Worm (Caenorhabditis elegans) whole organism, young adult: Measurements from ENCODE around the gene F23D12.1.

Source experiments
- B0261.1 ChIP-seq: sonication (generic microtip); optimal IDR thresholded peaks from 2 replicates; lab custom pipeline; 2016; ENCODE audit warnings: mild to moderate bottlenecking, missing genetic modification characterization, moderate library complexity, missing compliant biosample characterization
- C06A6.2 ChIP-seq: fragments of 200-800 bp; sonication (Bioruptor generic); conservative IDR thresholded peaks from 2 replicates; pipeline ENCODE4 v1.3.6; 2022; ENCODE audit warnings: missing genetic modification characterization, missing compliant biosample characterization
- D2030.7 ChIP-seq: fragments of 200-800 bp; sonication (Bioruptor generic); IDR thresholded peaks from 2 replicates; pipeline ENCODE4 v1.3.6; 2022; ENCODE audit warnings: missing genetic modification reagents, missing genetic modification characterization, missing compliant biosample characterization
- F23B12.7 ChIP-seq: sonication (generic microtip); optimal IDR thresholded peaks from 2 replicates; lab custom pipeline; 2017; ENCODE audit warnings: missing genetic modification characterization, mild to moderate bottlenecking, missing compliant biosample characterization, antibody characterized with exemption, moderate library complexity; ENCODE audit not compliant: insufficient read depth
- F33H1.4 ChIP-seq: fragments of 200-800 bp; sonication (Bioruptor generic); IDR thresholded peaks from 2 replicates; pipeline ENCODE4 v1.3.6; 2022; ENCODE audit warnings: missing genetic modification reagents, missing genetic modification characterization, missing compliant biosample characterization
- Y79H2A.3 ChIP-seq: fragments of 200-800 bp; sonication (Bioruptor generic); conservative IDR thresholded peaks from 2 replicates; pipeline ENCODE4 v1.3.6; 2022; ENCODE audit warnings: missing genetic modification reagents, missing genetic modification characterization, missing compliant biosample characterization
- Y95B8A.8 ChIP-seq: fragments of 200-800 bp; sonication (Bioruptor generic); IDR thresholded peaks from 2 replicates; pipeline ENCODE4 v1.3.6; 2022; ENCODE audit warnings: missing genetic modification reagents, missing genetic modification characterization, missing compliant biosample characterization
- ama-1 ChIP-seq, 3 experiments: fragments of 150-350 bp in 1 of 3; sonication (generic microtip) in 2 of 3; optimal IDR thresholded peaks; 2 replicates each; lab custom pipeline; 2014 to 2018; ENCODE audit warnings: missing biosample characterization in 2 of 3, missing genetic modification characterization in 2 of 3, missing genetic modification reagents in 2 of 3
- aptf-3 ChIP-seq: fragments of 200-800 bp; sonication (Bioruptor generic); IDR thresholded peaks from 2 replicates; pipeline ENCODE4 v1.3.6; 2022; ENCODE audit warnings: missing genetic modification characterization, missing compliant biosample characterization
- atf-7 ChIP-seq: sonication (generic microtip); optimal IDR thresholded peaks from 2 replicates; lab custom pipeline; 2017; ENCODE audit warnings: mild to moderate bottlenecking, missing genetic modification characterization, missing compliant biosample characterization
- attf-5 ChIP-seq: fragments of 200-800 bp; sonication (Bioruptor generic); optimal IDR thresholded peaks from 2 replicates; lab custom pipeline; 2018; ENCODE audit warnings: mild to moderate bottlenecking, missing genetic modification characterization, missing compliant biosample characterization
- ccch-3 ChIP-seq: fragments of 200-800 bp; sonication (Bioruptor generic); optimal IDR thresholded peaks from 2 replicates; lab custom pipeline; 2018; ENCODE audit warnings: mild to moderate bottlenecking, missing genetic modification characterization, missing compliant biosample characterization
- cebp-1 ChIP-seq, 2 experiments: fragments of 200-800 bp in 1 of 2; sonication (Bioruptor generic) in 1 of 2; sonication (generic microtip) in 1 of 2; IDR thresholded peaks in 1 of 2; optimal IDR thresholded peaks in 1 of 2; 2 replicates each; pipeline versions ENCODE4 v1.3.6 to Lab custom; 2017 to 2022; ENCODE audit warnings: missing compliant biosample characterization in 2 of 2, missing genetic modification characterization in 2 of 2, mild to moderate bottlenecking in 1 of 2, missing genetic modification reagents in 1 of 2, moderate library complexity in 1 of 2
- cebp-2 ChIP-seq: fragments of 200-800 bp; sonication (Bioruptor generic); IDR thresholded peaks from 2 replicates; pipeline ENCODE4 v1.3.6; 2022; ENCODE audit warnings: missing genetic modification characterization, missing compliant biosample characterization
- ceh-27 ChIP-seq: fragments of 200-800 bp; sonication (Bioruptor generic); optimal IDR thresholded peaks from 2 replicates; lab custom pipeline; 2018; ENCODE audit warnings: mild to moderate bottlenecking, missing genetic modification characterization, moderate library complexity, missing compliant biosample characterization
- ceh-40 ChIP-seq: fragments of 200-800 bp; sonication (Bioruptor generic); IDR thresholded peaks from 2 replicates; pipeline ENCODE4 v1.3.6; 2022; ENCODE audit warnings: missing genetic modification characterization, missing compliant biosample characterization
- ceh-79 ChIP-seq: sonication (generic microtip); optimal IDR thresholded peaks from 2 replicates; lab custom pipeline; 2017; ENCODE audit warnings: mild to moderate bottlenecking, missing genetic modification characterization, missing compliant biosample characterization
- ceh-91 ChIP-seq: fragments of 200-800 bp; sonication (Bioruptor generic); IDR thresholded peaks from 2 replicates; pipeline ENCODE4 v1.3.6; 2022; ENCODE audit warnings: missing genetic modification reagents, missing genetic modification characterization, missing compliant biosample characterization
- die-1 ChIP-seq: sonication (generic microtip); optimal IDR thresholded peaks from 2 replicates; lab custom pipeline; 2016; ENCODE audit warnings: missing genotype, mild to moderate bottlenecking, missing genetic modification characterization, missing compliant biosample characterization
- dox-1 ChIP-seq: fragments of 200-800 bp; sonication (Bioruptor generic); IDR thresholded peaks from 2 replicates; pipeline ENCODE4 v1.3.6; 2022; ENCODE audit warnings: missing genetic modification reagents, missing genetic modification characterization, missing compliant biosample characterization
- egl-44 ChIP-seq: fragments of 200-800 bp; sonication (Bioruptor generic); IDR thresholded peaks from 2 replicates; pipeline ENCODE4 v1.3.6; 2022; ENCODE audit warnings: missing genetic modification reagents, missing genetic modification characterization, missing compliant biosample characterization
- gei-17 ChIP-seq: fragments of 200-800 bp; sonication (Bioruptor generic); optimal IDR thresholded peaks from 2 replicates; lab custom pipeline; 2018; ENCODE audit warnings: mild to moderate bottlenecking, missing genetic modification characterization, missing compliant biosample characterization
- him-1 ChIP-seq: sonication (generic microtip); optimal IDR thresholded peaks from 2 replicates; lab custom pipeline; 2016; ENCODE audit warnings: missing genotype, missing genetic modification reagents, missing genetic modification characterization, missing compliant biosample characterization
- hlh-26 ChIP-seq: fragments of 200-800 bp; sonication (Bioruptor generic); conservative IDR thresholded peaks from 2 replicates; pipeline ENCODE4 v1.3.6; 2022; ENCODE audit warnings: missing genetic modification reagents, missing genetic modification characterization, missing compliant biosample characterization
- let-607 ChIP-seq, 2 experiments: fragments of 200-800 bp in 1 of 2; sonication (Bioruptor generic) in 1 of 2; sonication (generic microtip) in 1 of 2; optimal IDR thresholded peaks; 2 replicates each; lab custom pipeline; 2016 to 2018; ENCODE audit warnings: mild to moderate bottlenecking in 2 of 2, missing compliant biosample characterization in 2 of 2, missing genetic modification characterization in 2 of 2, moderate library complexity in 2 of 2, missing genotype in 1 of 2
- lin-26 ChIP-seq: fragments of 200-800 bp; sonication (Bioruptor generic); IDR thresholded peaks from 2 replicates; pipeline ENCODE4 v1.3.6; 2022; ENCODE audit warnings: missing genetic modification reagents, missing genetic modification characterization, missing compliant biosample characterization
- lin-40 ChIP-seq: sonication (generic microtip); optimal IDR thresholded peaks from 2 replicates; lab custom pipeline; 2016; ENCODE audit warnings: missing genetic modification characterization, mild to moderate bottlenecking, missing compliant biosample characterization, missing genotype, missing genetic modification reagents
- madf-10 ChIP-seq: sonication (generic microtip); optimal IDR thresholded peaks from 2 replicates; lab custom pipeline; 2016; ENCODE audit warnings: mild to moderate bottlenecking, missing genetic modification characterization, missing compliant biosample characterization
- mcd-1 ChIP-seq: fragments of 200-800 bp; sonication (Bioruptor generic); IDR thresholded peaks from 2 replicates; pipeline ENCODE4 v1.3.6; 2022; ENCODE audit warnings: missing genetic modification reagents, missing genetic modification characterization, missing compliant biosample characterization
- nhr-179 ChIP-seq: sonication (generic microtip); optimal IDR thresholded peaks from 2 replicates; lab custom pipeline; 2016; ENCODE audit warnings: mild to moderate bottlenecking, missing genetic modification characterization, missing compliant biosample characterization
- nhr-27 ChIP-seq: fragments of 200-800 bp; sonication (Bioruptor generic); optimal IDR thresholded peaks from 2 replicates; lab custom pipeline; 2018; ENCODE audit warnings: mild to moderate bottlenecking, missing genetic modification characterization, moderate library complexity, missing compliant biosample characterization
- repo-1 ChIP-seq: sonication (generic microtip); optimal IDR thresholded peaks from 2 replicates; lab custom pipeline; 2017; ENCODE audit warnings: mild to moderate bottlenecking, missing genetic modification characterization, missing compliant biosample characterization
- sdz-38 ChIP-seq: sonication (generic microtip); optimal IDR thresholded peaks from 2 replicates; lab custom pipeline; 2016; ENCODE audit warnings: missing genotype, missing genetic modification characterization, missing compliant biosample characterization

The F23D12.1 gene

DNA sequence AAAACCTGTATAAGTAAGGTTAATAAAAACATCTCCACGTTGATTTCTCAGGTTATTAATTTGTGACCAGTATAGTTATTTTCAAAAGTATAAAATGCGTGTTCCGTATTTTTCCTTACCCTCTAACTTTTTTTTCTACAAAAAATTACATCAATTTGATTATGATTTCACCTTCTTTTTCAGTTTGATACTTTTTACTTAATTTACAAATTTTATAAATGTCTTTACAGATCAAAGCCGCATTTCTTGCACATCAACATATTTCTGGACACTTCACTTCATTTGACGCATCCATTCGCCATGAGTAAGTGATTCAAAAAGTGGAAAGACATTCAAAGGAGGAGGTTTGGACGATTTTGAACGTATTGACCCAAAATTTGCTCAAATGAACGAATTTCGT is 32.5 kb upstream of the F23D12.1 start, which contains the start of gene Y66C5A.2:
Gene Y66C5A.2, plus strand, starts transcription at position 301 of the 400 bp plus-strand sequence.
- no peak for TF ChIP-seq ceh-91 (GFP tag; lab: Robert Waterston, UW)
- no peak for TF ChIP-seq F23B12.7 (tag; lab: Kevin White, UChicago)
- no peak for TF ChIP-seq egl-44 (GFP tag; lab: Robert Waterston, UW)
- TF ChIP-seq lin-26 (GFP tag; lab: Robert Waterston, UW) = no peak
- TF ChIP-seq atf-7 (tag; lab: Kevin White, UChicago) = no peak
- TF ChIP-seq mcd-1 (GFP tag; lab: Robert Waterston, UW) = no peak
- TF ChIP-seq D2030.7 (GFP tag; lab: Robert Waterston, UW) = no peak
- no peak for TF ChIP-seq ccch-3 (GFP tag; lab: Kevin White, UChicago)
- no peak for TF ChIP-seq ama-1 (optimal IDR thresholded peaks at IDR 0.05; lab: Kevin White, UChicago)
- no peak for TF ChIP-seq ama-1 (GFP tag; optimal IDR thresholded peaks at IDR 0.05; lab: Kevin White, UChicago)
- TF ChIP-seq cebp-2 (GFP tag; lab: Robert Waterston, UW) = no peak
- no peak for TF ChIP-seq ceh-27 (GFP tag; lab: Kevin White, UChicago)
- no peak for TF ChIP-seq sdz-38 (tag; lab: Kevin White, UChicago)
- TF ChIP-seq him-1 (tag; lab: Kevin White, UChicago) = no peak
- no peak for TF ChIP-seq aptf-3
- TF ChIP-seq C06A6.2 (GFP tag; lab: Robert Waterston, UW) = no peak
- TF ChIP-seq lin-40 (tag; lab: Kevin White, UChicago) = no peak
- TF ChIP-seq dox-1 (GFP tag; lab: Robert Waterston, UW) = no peak
- no peak for TF ChIP-seq B0261.1 (tag; lab: Kevin White, UChicago)
- no peak for TF ChIP-seq Y95B8A.8 (GFP tag; lab: Robert Waterston, UW)
- no peak for TF ChIP-seq Y79H2A.3 (GFP tag; lab: Robert Waterston, UW)

ce11 chrX:14455419-14455818 is 27.5 kb upstream of the F23D12.1 start, which contains the start of gene Y66C5A.1:
Gene Y66C5A.1, minus strand, starts transcription at chrX:14455519.
- no peak for TF ChIP-seq let-607 (tag; optimal IDR thresholded peaks at IDR 0.05; lab: Kevin White, UChicago)
- TF ChIP-seq attf-5 = no peak
- TF ChIP-seq, all 124 proteins: peak for 0

DNA sequence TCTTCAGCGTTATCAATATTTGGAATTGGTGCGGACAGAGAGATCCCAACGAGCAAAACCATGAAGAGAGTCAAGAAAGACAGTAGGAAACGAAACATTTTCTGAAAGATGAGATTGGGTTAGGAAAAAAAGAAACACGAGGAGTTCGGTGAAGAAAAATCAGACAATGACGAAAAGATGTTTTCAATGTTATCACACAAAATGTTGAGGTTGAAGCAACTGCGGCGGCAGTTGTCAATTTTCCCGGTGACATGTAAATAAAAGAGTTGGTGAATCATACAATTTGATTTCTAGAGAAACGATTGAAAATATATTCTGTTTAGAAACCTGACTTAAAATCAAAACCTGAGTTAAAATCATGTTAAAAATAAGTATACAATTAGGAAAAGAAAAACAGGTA is 25.8 kb upstream of the F23D12.1 start, which contains the start of gene F23D12.7:
Gene F23D12.7, minus strand, starts transcription at position 101 of the 400 bp plus-strand sequence.
- TF ChIP-seq F33H1.4 = no peak
- no peak for TF ChIP-seq nhr-179 (tag; lab: Kevin White, UChicago)
- no peak for TF ChIP-seq cebp-1 (GFP tag; IDR thresholded peaks at IDR 0.05; lab: Robert Waterston, UW)
- no peak for TF ChIP-seq cebp-1 (tag; optimal IDR thresholded peaks at IDR 0.05; lab: Kevin White, UChicago)
- TF ChIP-seq nhr-27 (tag; lab: Kevin White, UChicago) = no peak
- no peak for TF ChIP-seq ceh-79 (tag; lab: Kevin White, UChicago)
- TF ChIP-seq ceh-40 (GFP tag; lab: Robert Waterston, UW) = no peak
- no peak for TF ChIP-seq ama-1 (optimal IDR thresholded peaks at IDR 0.05; lab: Kevin White, UChicago)
- TF ChIP-seq ama-1 (GFP tag; optimal IDR thresholded peaks at IDR 0.05; lab: Kevin White, UChicago) = no peak
- TF ChIP-seq madf-10 (tag; lab: Kevin White, UChicago) = no peak
- no peak for TF ChIP-seq hlh-26
- no peak for TF ChIP-seq repo-1 (tag; lab: Kevin White, UChicago)
- no peak for TF ChIP-seq die-1 (tag; lab: Kevin White, UChicago)
- no peak for TF ChIP-seq let-607 (tag; optimal IDR thresholded peaks at IDR 0.05; lab: Kevin White, UChicago)
- TF ChIP-seq gei-17 (GFP tag; lab: Kevin White, UChicago) = no peak
- TF ChIP-seq Y95B8A.8 (GFP tag; lab: Robert Waterston, UW) = no peak
